Fruit fly (Drosophila melanogaster) whole organism, embryonic: ENCODE results near the gene drpr.

Experiments used
- Ada2b ChIP-seq: fragments of 200-800 bp; sonication (Bioruptor generic); IDR thresholded peaks from 2 replicates; pipeline ENCODE4 v1.3.6; 2022; ENCODE audit warnings: missing biosample characterization, missing genetic modification characterization
- C15 ChIP-seq: fragments of 200-800 bp; sonication (Bioruptor generic); IDR thresholded peaks from 3 replicates; pipeline ENCODE4 v1.3.6; 2022; ENCODE audit warnings: missing biosample characterization, missing genetic modification characterization
- CG32532 ChIP-seq: fragments of 200-800 bp; sonication (Bioruptor generic); IDR thresholded peaks from 2 replicates; pipeline ENCODE4 v1.3.6; 2022; ENCODE audit warnings: missing biosample characterization, missing genetic modification characterization
- CG8281 ChIP-seq: fragments of 200-800 bp; sonication (Bioruptor generic); optimal IDR thresholded peaks from 2 replicates; lab custom pipeline; 2018; ENCODE audit warnings: missing biosample characterization, mild to moderate bottlenecking, missing genetic modification characterization, moderate library complexity
- Lpt ChIP-seq: fragments of >200 bp; optimal IDR thresholded peaks from 2 replicates; lab custom pipeline; 2018; ENCODE audit warnings: missing biosample characterization, missing genetic modification characterization
- MESR4 ChIP-seq: fragments of 200-800 bp; sonication (Bioruptor generic); optimal IDR thresholded peaks from 2 replicates; lab custom pipeline; 2018; ENCODE audit warnings: missing biosample characterization, mild to moderate bottlenecking, missing genetic modification characterization, moderate library complexity
- Nf-YA ChIP-seq: fragments of 200-800 bp; sonication (Bioruptor generic); IDR thresholded peaks from 2 replicates; pipeline ENCODE4 v1.3.6; 2022; ENCODE audit warnings: missing biosample characterization, missing genetic modification characterization
- Oli ChIP-seq: fragments of 200-800 bp; sonication (Bioruptor generic); optimal IDR thresholded peaks from 2 replicates; lab custom pipeline; 2018; ENCODE audit warnings: missing biosample characterization, mild to moderate bottlenecking, missing genetic modification characterization, moderate library complexity
- Usf ChIP-seq: fragments of 200-800 bp; sonication (Bioruptor generic); optimal IDR thresholded peaks from 2 replicates; lab custom pipeline; 2017; ENCODE audit warnings: missing genotype, missing biosample characterization, missing genetic modification characterization
- twi ChIP-seq: fragments of 200-800 bp; optimal IDR thresholded peaks from 2 replicates; lab custom pipeline; 2019; ENCODE audit warnings: missing biosample characterization, mild to moderate bottlenecking, missing genetic modification characterization, moderate library complexity
- vnd ChIP-seq: fragments of 200-800 bp; sonication (Bioruptor generic); IDR thresholded peaks from 3 replicates; pipeline ENCODE4 v1.3.6; 2022; ENCODE audit warnings: missing biosample characterization, missing genetic modification characterization; ENCODE audit not compliant: partially characterized antibody

- TF ChIP-seq Nf-YA (no peak), CG8281 (tag; lab: Kevin White, UChicago) (no peak), Oli (tag; lab: Kevin White, UChicago) (no peak), Usf (GFP tag; lab: Kevin White, UChicago) (no peak), twi (tag; lab: Kevin White, UChicago) (no peak), C15 (GFP tag; lab: Robert Waterston, UW) (no peak), Lpt (GFP tag; lab: Kevin White, UChicago) (no peak), CG32532 (GFP tag; lab: Robert Waterston, UW) (no peak), Ada2b (GFP tag; lab: Robert Waterston, UW) (no peak), MESR4 (GFP tag; lab: Kevin White, UChicago) (no peak), vnd (GFP tag; lab: Robert Waterston, UW) (no peak)
Observed at dm6 chr3L:1772593-1772992, 41.7 kb upstream of the drpr start.
